Fruit fly (Drosophila melanogaster): ENCODE data around the gene CCT2.

Gene CCT2

dm6 chrX:9120828-9121754 lies 31.8 kb downstream of the CCT2 start (continued):
- no peak for TF ChIP-seq CG3995 (GFP tag; optimal IDR thresholded peaks at IDR 0.05)
- no peak for TF ChIP-seq CG18764 (GFP tag; optimal IDR thresholded peaks at IDR 0.05)
- no peak for TF ChIP-seq otp (GFP tag; IDR thresholded peaks at IDR 0.05)
- TF ChIP-seq CG11696 (GFP tag; IDR thresholded peaks at IDR 0.05) = peak; percentile 87
- TF ChIP-seq dmrt99B (tag; optimal IDR thresholded peaks at IDR 0.05) = peak; percentile 65
- TF ChIP-seq pfk (GFP tag; optimal IDR thresholded peaks at IDR 0.05) = no peak
- TF ChIP-seq CG17829 (tag; optimal IDR thresholded peaks at IDR 0.05) = peak; percentile 40
- peak in 1 of 3 experiments; percentile 33 for TF ChIP-seq lola (GFP tag; optimal IDR thresholded peaks at IDR 0.05)
- peak; percentile 32 for TF ChIP-seq CG4820 (GFP tag; optimal IDR thresholded peaks at IDR 0.05)
- TF ChIP-seq grn (GFP tag; optimal IDR thresholded peaks at IDR 0.05) = no peak
- TF ChIP-seq Fer3 (tag; optimal IDR thresholded peaks at IDR 0.05) = peak; percentile 50
- no peak for TF ChIP-seq HmgD (GFP tag; optimal IDR thresholded peaks at IDR 0.05)
- peak; percentile 16; the same call in 1 of the 3 replicates for TF ChIP-seq Aef1 (GFP tag; IDR thresholded peaks at IDR 0.05)
- no peak for TF ChIP-seq CG12236 (GFP tag; optimal IDR thresholded peaks at IDR 0.05)
- TF ChIP-seq gro (GFP tag; optimal IDR thresholded peaks at IDR 0.05) = peak; percentile 7
- peak; percentile 53 for TF ChIP-seq CG6813 (GFP tag; optimal IDR thresholded peaks at IDR 0.05)
- no peak for TF ChIP-seq maf-S (GFP tag; optimal IDR thresholded peaks at IDR 0.05)

DNA sequence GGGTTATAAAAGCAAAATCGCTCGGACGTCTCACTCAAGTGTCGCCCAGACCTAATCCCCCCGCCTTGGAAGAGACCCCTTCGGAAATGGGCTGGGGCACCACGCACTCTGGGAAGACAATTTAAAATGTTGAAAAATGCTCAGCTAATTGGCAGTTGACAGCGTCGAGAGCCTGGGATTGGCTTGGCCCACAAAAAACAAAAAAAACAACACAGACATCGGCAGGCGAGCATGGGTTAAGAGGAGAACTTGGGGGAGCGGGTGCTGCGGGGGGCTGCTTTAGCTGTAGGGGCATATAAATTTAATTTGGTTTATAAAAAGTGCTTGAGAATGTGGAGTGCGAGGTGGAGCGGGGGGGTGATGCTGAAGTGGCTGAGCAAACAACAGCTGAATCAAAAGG lies 33.2 kb downstream of the CCT2 start:
- peak; percentile 10 for TF ChIP-seq lab (GFP tag; optimal IDR thresholded peaks at IDR 0.05)
- no peak for TF ChIP-seq Ravus (GFP tag; IDR thresholded peaks at IDR 0.05)
- TF ChIP-seq row (GFP tag; IDR thresholded peaks at IDR 0.05) = peak; percentile 22; the same call in 2 of the 3 replicates
- TF ChIP-seq CG4424 (GFP tag; optimal IDR thresholded peaks at IDR 0.05) = no peak
- TF ChIP-seq Scr (GFP tag; IDR thresholded peaks at IDR 0.05; ENCODE audit: partially characterized antibody) = no peak
- no peak for TF ChIP-seq CG13296 (GFP tag; optimal IDR thresholded peaks at IDR 0.05)
- no peak for TF ChIP-seq CG4820 (GFP tag; optimal IDR thresholded peaks at IDR 0.05)
- no peak for TF ChIP-seq ci (GFP tag; IDR thresholded peaks at IDR 0.05)
- no peak for TF ChIP-seq cad (GFP tag; optimal IDR thresholded peaks at IDR 0.05)
- TF ChIP-seq bbx (GFP tag; IDR thresholded peaks at IDR 0.05; ENCODE audit: partially characterized antibody) = no peak
- TF ChIP-seq Taf1 (GFP tag; IDR thresholded peaks at IDR 0.05) = no peak
- no peak for TF ChIP-seq bowl (GFP tag; IDR thresholded peaks at IDR 0.05)
- TF ChIP-seq CG15696 (tag; optimal IDR thresholded peaks at IDR 0.05) = no peak
- TF ChIP-seq E2f1 (GFP tag; IDR thresholded peaks at IDR 0.05) = no peak
- TF ChIP-seq CG4360 (GFP tag; IDR thresholded peaks at IDR 0.05) = no peak
- no peak for TF ChIP-seq CG10431 (GFP tag; optimal IDR thresholded peaks at IDR 0.05)
- TF ChIP-seq Med (GFP tag) = peak; percentile 51
- TF ChIP-seq sc (optimal IDR thresholded peaks at IDR 0.05) = no peak
- TF ChIP-seq sc (GFP tag; optimal IDR thresholded peaks at IDR 0.05) = no peak
- TF ChIP-seq repo (GFP tag; optimal IDR thresholded peaks at IDR 0.05) = no peak
- TF ChIP-seq mirr (GFP tag; optimal IDR thresholded peaks at IDR 0.05) = no peak
- TF ChIP-seq dmrt99B (tag; optimal IDR thresholded peaks at IDR 0.05) = no peak
- TF ChIP-seq bigmax (GFP tag; optimal IDR thresholded peaks at IDR 0.05) = no peak
- no peak for TF ChIP-seq wdn (GFP tag; IDR thresholded peaks at IDR 0.05)
- no peak for TF ChIP-seq CG11093 (GFP tag; IDR thresholded peaks at IDR 0.05)
- TF ChIP-seq jumu (GFP tag; optimal IDR thresholded peaks at IDR 0.05) = no peak
- no peak for TF ChIP-seq CG8765 (GFP tag; IDR thresholded peaks at IDR 0.05)
- peak; percentile 16 for TF ChIP-seq CG10543 (GFP tag; optimal IDR thresholded peaks at IDR 0.05)
- TF ChIP-seq disco-r (GFP tag; optimal IDR thresholded peaks at IDR 0.05) = no peak
- no peak for TF ChIP-seq vfl (GFP tag; optimal IDR thresholded peaks at IDR 0.05)
- TF ChIP-seq cato (GFP tag; optimal IDR thresholded peaks at IDR 0.05; ENCODE audit: borderline replicate concordance) = no peak
- TF ChIP-seq CG7963 (GFP tag; IDR thresholded peaks at IDR 0.05; ENCODE audit: partially characterized antibody) = no peak
- TF ChIP-seq chn (GFP tag; optimal IDR thresholded peaks at IDR 0.05) = no peak
- TF ChIP-seq da (GFP tag; optimal IDR thresholded peaks at IDR 0.05) = no peak
